Worm (Caenorhabditis elegans) whole organism, L4/young adult: ENCODE results near the gene ztf-14.

ENCODE experiments used
- W03F9.2 ChIP-seq: fragments of 150-350 bp; optimal IDR thresholded peaks from 2 replicates; lab custom pipeline; 2014; ENCODE audit warnings: missing biosample characterization, missing genetic modification characterization
- dao-5 ChIP-seq: sonication (generic microtip); optimal IDR thresholded peaks from 2 replicates; lab custom pipeline; 2016; ENCODE audit warnings: missing genotype, missing genetic modification characterization, moderate library complexity, missing compliant biosample characterization
- him-1 ChIP-seq: sonication (generic microtip); optimal IDR thresholded peaks from 2 replicates; lab custom pipeline; 2016; ENCODE audit warnings: missing genotype, missing genetic modification reagents, missing genetic modification characterization, missing compliant biosample characterization

ztf-14 gene

DNA sequence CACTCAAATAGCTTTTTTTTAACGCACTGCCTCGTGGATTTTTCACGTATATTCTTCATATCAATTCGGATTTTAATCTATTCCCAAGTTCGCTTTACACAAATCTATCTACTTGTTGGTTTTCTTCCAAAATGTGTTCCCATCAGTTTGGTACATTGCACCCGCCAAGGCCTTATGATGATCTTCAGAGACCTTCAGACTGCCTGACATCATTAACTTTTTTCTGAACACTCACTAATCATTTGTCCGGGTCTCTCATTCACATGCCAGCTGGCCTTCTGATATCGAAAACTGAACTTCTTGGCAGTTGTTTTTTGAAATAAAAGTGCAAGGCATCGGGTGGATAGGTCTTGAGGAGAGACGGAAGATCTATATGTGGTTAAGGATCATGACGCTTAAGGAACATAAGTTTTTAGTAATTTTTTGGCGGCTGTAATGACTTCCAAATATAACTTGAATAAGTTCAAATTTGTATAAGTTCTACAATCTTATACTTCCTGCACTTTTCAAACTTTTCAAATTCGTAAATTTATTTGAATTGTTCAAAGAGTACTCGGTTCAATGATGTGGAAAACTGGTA, 4.0 kb downstream of the ztf-14 start:
- TF ChIP-seq dao-5 (tag; lab: Kevin White, UChicago): no peak
- no peak for TF ChIP-seq W03F9.2
- TF ChIP-seq him-1: no peak

DNA sequence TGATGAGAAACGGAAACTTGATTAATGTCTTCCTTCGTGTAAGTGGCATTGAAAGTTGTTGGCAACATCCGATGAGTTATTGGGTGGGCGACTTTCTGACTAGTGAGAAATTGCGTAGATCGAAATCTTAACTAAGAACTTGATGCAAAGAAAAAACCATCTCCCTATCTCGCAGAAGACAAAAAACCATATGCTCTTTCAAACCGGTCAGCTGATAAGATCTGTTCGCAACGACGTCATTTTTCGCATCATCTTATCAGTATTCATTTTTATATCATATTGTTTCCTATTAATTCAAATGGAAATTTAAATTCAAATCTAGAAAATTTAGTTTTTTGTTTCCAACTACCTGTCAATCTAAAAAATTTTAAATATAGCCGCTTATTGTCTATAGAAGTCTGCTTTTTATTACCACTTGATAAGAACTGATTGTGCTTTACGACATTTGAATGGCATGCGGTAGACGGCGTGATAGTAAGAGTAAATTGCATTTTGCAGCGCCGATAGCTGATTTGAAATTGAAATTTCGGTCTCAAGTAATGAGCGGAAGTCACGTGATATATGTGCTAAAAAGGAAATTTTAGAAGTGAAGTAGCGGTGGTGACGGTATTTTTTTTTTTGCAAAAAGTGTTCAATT, 4.7 kb downstream of the ztf-14 start:
- no peak for TF ChIP-seq him-1
- TF ChIP-seq W03F9.2: no peak
- TF ChIP-seq dao-5 (tag; lab: Kevin White, UChicago): no peak

DNA sequence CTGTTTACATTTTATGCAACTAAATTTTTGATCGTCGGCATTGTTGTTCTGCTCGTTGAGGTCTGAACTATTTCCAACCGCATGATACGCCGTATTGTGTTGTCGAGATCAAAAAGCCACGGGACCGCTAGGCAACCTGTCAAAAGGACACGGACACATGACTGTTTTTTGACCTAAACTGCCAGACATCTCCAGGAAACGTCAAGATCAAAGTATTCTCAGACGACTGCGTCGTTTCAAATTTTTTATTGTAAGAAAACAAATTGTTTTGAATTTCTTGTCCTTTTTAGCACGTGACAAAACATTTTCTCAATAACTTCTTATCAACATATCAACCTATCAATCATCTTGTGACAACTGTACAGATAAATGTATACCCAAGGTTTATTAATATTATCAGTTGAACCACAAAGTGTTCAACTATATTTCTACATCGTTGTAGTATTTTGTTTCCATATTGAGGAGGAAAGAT, 6.3 kb downstream of the ztf-14 start:
- TF ChIP-seq him-1 (no peak), W03F9.2 (peak; percentile 50), dao-5 (tag; lab: Kevin White, UChicago) (no peak)

DNA sequence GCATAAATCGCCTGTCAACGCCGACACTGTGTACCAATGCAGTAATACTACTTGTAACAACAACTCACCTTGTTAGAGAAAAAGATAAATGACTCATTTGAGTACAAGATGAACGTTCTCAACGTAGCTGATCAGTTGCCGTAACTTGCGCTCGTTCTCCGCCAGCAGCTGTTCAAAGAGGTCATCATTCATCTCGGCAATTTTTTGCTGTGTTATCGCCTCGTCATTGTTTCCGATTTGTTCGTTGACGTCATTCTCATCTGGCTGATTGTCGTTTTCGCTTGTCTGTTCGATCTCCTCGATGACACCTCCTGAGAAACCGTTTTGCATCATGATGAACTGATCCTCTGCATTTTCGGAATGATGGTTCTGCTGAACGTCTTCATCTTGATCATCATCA, 7.4 kb downstream of the ztf-14 start:
- no peak for TF ChIP-seq him-1

DNA sequence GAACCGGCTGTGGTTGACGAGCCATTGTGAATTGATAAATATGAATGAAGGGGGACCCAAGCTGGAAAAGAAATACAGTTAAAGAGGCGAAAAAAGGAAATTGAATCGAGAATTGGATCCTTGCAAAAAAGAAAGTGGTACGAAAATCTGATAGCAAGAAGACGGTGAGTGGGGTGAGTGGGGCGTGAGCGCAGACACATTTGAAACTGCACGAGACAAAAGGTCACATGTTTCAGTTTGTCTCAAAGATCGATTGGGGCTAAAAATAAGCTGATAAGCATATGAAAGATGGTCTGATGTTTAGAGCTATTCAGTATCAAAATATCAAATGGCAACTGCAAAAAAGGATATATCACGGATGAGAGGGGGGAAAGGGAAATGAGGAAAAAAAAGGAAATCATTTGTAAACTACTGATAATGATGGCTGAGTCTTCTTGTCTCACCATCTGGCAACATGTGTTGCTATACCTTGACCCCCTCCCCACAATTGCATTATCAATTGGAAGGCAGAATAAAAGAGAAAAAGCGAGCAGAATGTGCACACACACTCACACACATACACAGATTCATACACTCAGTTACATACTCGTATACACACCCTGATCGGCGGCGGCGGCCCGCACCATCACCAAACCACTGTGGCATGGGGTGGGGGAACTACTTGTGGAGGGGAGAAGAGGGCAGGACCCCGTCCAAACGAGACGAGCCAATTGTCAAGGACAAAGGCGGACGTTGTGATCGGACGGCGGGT, 8.1 kb downstream of the ztf-14 start, which contains the start of gene M163.1:
TSS of gene M163.1 (minus strand) at position 25 of the 751 bp plus-strand sequence.
- no peak for TF ChIP-seq him-1
- TF ChIP-seq dao-5 (tag; lab: Kevin White, UChicago): no peak
- TF ChIP-seq W03F9.2: no peak

DNA sequence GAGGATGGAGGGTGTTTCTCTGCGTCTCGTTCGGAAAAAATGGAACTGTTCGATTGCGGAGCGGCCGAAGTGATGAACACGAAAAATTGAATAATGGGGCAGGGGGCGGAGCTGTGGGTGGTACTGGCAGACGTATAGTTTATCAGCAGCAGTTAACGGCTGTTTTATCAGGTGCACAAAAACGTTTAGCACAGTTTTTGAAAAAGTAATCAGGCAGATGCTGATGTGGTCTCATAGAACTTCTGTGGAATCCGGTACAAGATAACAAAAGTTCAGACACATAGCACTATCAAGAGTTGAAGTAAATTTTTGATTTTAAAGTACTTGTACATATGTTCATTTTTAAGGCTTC, 8.6 kb downstream of the ztf-14 start:
- TF ChIP-seq W03F9.2 (no peak), dao-5 (tag; lab: Kevin White, UChicago) (no peak), him-1 (no peak)

DNA sequence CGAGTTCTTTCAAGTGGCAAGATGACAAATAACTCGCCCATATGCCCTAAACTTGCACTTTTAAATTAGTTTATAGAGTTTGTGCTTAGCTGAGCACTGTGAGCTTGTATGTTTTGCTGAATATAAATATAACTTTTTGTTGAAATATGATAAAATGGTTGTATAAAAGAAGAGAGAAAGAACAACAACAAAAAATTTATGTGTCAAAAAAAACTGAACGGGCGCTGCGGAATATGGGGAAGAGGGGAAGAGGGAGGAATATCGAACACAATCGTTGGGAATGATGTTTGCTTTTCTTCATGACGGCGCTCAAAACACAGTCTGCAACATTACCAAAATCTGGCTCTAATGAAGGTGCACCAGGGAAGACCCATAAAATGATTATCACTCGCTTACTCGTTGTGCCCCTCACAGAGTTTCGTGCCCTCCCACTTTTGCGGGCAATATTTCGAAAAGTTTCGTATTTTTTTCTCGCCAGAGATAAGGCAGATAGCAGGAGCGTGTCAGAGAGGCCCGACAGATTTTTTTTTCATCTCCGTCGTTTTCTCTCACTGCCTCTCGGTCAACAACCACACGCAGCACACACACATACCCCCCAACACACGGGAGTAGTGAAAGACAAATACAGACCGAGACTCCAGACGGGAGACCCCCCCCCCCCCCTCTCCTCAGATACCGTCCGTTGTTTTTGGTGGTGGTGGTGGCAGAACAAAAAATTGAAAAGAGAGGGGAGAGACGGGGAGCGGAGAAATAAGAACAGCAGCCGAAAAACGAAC, 9.9 kb downstream of the ztf-14 start:
- TF ChIP-seq him-1 (no peak), dao-5 (tag; lab: Kevin White, UChicago) (no peak), W03F9.2 (no peak)

DNA sequence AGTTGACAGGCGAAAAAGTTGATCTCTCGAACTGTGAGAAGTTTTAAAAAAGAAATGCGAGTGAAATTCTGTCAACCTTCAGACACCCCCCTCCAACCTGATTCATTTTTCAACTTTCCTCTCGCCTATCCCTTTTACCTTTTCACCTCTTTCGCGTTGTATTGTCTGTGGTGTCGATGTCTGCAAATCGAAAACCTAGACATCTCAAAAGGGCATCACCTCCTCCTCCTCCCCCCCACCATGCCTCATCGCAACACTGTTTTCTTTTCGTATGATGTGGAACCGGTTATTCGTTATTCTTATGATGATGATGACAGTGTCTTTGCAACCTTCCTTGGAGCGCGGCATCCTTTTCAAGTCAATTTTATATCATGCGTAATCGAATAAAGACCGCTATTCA, 12.1 kb downstream of the ztf-14 start:
- TF ChIP-seq dao-5 (tag; lab: Kevin White, UChicago) (no peak), W03F9.2 (no peak), him-1 (no peak)

DNA sequence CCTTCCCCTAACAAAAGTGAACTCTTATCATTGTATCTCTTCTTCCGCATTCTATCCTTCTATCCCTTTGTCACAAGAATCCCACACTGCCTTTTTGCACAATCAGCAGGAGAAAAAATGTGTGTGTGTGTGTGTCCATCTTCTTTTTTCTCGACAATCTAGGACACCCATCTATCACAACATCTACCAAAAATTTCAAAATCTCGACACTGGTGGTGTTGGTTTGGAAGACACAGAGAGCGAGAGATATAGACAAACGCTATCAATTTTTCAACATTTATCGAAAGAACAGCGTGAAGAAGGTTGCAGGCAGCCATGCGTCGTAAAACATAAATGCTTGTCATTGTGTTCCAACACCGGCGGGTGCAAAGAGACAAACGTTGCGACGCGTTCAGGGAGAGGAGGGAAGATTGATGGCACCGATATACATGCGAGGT, 13.0 kb downstream of the ztf-14 start:
- TF ChIP-seq dao-5 (tag; lab: Kevin White, UChicago): no peak
- no peak for TF ChIP-seq W03F9.2
- no peak for TF ChIP-seq him-1

DNA sequence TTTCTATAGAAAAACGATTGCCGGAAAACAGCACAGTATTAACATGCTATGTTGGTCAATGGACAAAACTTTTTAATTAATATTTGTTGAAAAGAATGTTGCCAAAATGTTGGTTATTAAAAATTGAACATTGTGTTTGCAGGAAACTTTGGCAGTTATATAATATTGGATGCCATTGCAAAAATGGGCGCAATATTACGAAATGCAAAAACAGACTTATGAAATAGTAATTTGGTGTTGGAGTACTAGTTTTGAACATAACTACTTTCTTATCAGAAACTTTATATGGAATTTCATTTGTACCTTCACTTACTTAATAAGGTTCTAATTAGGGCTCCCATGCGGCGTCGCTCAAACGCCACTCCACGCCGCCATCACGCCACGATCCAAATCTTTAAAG, 14.5 kb downstream of the ztf-14 start:
- TF ChIP-seq him-1: no peak
- no peak for TF ChIP-seq W03F9.2
- no peak for TF ChIP-seq dao-5 (tag; lab: Kevin White, UChicago)

DNA sequence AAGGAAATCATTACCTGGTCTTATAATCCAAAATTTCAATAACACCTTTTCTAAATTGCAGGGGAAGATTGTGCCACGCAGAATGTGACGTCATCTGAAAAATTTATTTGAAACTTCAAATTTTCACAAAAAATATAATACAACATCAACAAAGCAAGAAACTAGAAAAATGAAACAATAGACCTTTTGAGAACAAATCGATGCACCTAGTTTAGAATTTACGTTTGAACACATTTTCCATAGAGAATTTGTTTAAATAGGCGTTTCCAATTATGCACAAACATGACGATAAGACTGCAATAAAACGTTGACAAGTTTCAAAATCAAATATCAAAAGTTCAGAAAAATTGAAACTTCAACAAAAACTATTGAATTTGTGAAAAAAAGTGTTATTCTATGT, 16.9 kb downstream of the ztf-14 start, which contains the start of gene fbxa-141:
TSS of gene fbxa-141 (minus strand) at position 101 of the 400 bp plus-strand sequence.
- TF ChIP-seq him-1 (no peak), dao-5 (tag; lab: Kevin White, UChicago) (no peak), W03F9.2 (no peak)

DNA sequence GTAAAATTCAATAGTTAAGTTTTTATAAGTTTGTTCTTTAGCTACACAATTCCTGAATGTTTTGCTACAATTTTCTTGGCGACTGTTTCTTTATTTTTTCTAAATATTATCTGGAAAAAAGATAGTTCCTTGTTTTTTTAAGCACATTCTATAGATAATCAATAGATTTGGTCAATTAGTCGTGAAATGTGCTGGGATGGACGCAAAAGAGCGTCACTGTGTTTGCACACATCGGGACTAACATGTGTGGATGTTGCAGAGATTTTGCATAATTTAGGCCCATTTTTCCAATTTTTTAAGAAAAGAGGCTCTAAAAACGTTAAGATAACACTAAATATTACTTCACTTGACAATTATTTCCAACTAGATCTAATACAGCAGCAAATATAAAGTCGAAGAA, 17.6 kb downstream of the ztf-14 start:
- TF ChIP-seq W03F9.2 (no peak), dao-5 (tag; lab: Kevin White, UChicago) (no peak), him-1 (no peak)

DNA sequence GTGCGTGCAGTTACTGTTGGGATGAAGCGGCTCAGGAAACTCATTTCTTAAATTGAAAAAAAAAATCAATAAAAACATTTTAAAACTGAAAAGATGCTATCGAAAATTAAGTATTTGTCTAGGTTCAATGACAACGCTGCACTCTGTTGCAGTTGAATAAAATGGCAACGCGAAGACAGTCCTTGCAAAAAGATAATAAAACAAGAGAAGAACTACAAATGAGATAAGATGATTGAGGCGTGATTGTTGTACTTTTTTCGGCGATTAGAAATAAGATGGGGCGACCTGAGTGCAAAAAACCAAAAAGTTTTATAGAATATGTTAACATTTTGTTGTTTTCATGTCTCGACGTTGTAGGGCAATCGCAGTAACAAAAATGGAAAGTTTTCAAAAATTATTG, 19.1 kb downstream of the ztf-14 start, which contains the start of gene gcsh-1:
TSS of gene gcsh-1 (minus strand) at position 46 of the 400 bp plus-strand sequence.
- no peak for TF ChIP-seq dao-5 (tag; lab: Kevin White, UChicago)
- no peak for TF ChIP-seq W03F9.2
- TF ChIP-seq him-1: no peak

DNA sequence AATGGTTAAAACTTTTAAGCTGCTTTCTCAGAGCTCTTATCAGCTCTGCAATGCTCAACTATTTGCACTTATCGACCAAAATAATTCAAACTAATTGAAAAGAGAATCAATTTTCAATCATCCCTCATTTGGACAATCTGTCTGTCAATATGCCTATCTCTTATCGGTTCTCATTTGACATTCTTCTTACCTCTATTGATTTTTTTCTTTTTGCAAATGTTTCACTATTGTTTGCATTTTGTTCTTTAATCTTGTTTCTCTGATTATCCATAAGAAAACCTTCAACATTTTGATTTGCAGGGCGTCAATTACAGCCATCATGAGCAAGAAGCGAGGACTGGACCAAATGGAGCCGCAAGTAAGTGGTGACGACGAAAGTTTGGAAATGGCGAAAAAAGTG, 20.7 kb downstream of the ztf-14 start, which contains the start of gene D1025.10:
TSS of gene D1025.10 (plus strand) at position 301 of the 400 bp plus-strand sequence.
- TF ChIP-seq dao-5 (tag; lab: Kevin White, UChicago): no peak
- TF ChIP-seq W03F9.2: no peak
- no peak for TF ChIP-seq him-1
